Fruit fly (Drosophila melanogaster) whole organism, embryonic: ENCODE results near the gene SMC5.

Experiments
- Atf-2 ChIP-seq: fragments of 200-800 bp; sonication (Bioruptor generic); optimal IDR thresholded peaks from 2 replicates; lab custom pipeline; 2016; ENCODE audit warnings: missing biosample characterization, missing genetic modification characterization
- B-H1 ChIP-seq: fragments of 200-800 bp; sonication (Bioruptor generic); IDR thresholded peaks from 3 replicates; pipeline ENCODE4 v1.3.6; 2022; ENCODE audit warnings: missing biosample characterization, missing genetic modification characterization
- B-H2 ChIP-seq: fragments of 200-800 bp; sonication (Bioruptor generic); optimal IDR thresholded peaks from 2 replicates; lab custom pipeline; 2018; ENCODE audit warnings: missing biosample characterization, mild to moderate bottlenecking, missing genetic modification characterization
- BtbVII ChIP-seq: fragments of 200-800 bp; sonication (Bioruptor generic); optimal IDR thresholded peaks from 3 replicates; lab custom pipeline; 2017; ENCODE audit warnings: missing biosample characterization, mild to moderate bottlenecking, missing genetic modification characterization
- Bteb2 ChIP-seq: fragments of 200-800 bp; sonication (Bioruptor generic); optimal IDR thresholded peaks from 2 replicates; lab custom pipeline; 2016; ENCODE audit warnings: missing biosample characterization, missing genetic modification characterization
- CG10147 ChIP-seq: fragments of 200-800 bp; sonication (Bioruptor generic); optimal IDR thresholded peaks from 2 replicates; lab custom pipeline; 2019; ENCODE audit warnings: missing biosample characterization, mild to moderate bottlenecking, missing genetic modification characterization, moderate library complexity
- CG11504 ChIP-seq: fragments of 200-800 bp; sonication (Bioruptor generic); optimal IDR thresholded peaks from 3 replicates; lab custom pipeline; 2019; ENCODE audit warnings: missing biosample characterization, mild to moderate bottlenecking, missing genetic modification characterization, moderate library complexity
- CG12104 ChIP-seq: fragments of 200-800 bp; sonication (Bioruptor generic); optimal IDR thresholded peaks from 3 replicates; lab custom pipeline; 2016; ENCODE audit warnings: missing biosample characterization, missing genetic modification characterization
- CG12659 ChIP-seq: fragments of 200-800 bp; sonication (Bioruptor generic); optimal IDR thresholded peaks from 3 replicates; lab custom pipeline; 2017; ENCODE audit warnings: mild to moderate bottlenecking, missing biosample characterization, missing genetic modification reagents, missing genetic modification characterization
- CG12744 ChIP-seq: fragments of 200-800 bp; sonication (Bioruptor generic); optimal IDR thresholded peaks from 2 replicates; lab custom pipeline; 2016; ENCODE audit warnings: missing biosample characterization, missing genetic modification characterization
- CG13296 ChIP-seq: fragments of 200-800 bp; sonication (Bioruptor generic); optimal IDR thresholded peaks from 3 replicates; lab custom pipeline; 2018; ENCODE audit warnings: missing biosample characterization, mild to moderate bottlenecking, missing genetic modification characterization
- CG16779 ChIP-seq: fragments of 200-800 bp; sonication (Bioruptor generic); IDR thresholded peaks from 2 replicates; pipeline ENCODE4 v1.3.6; 2022; ENCODE audit warnings: missing biosample characterization, missing genetic modification characterization
- CG16863 ChIP-seq: fragments of 200-800 bp; sonication (Bioruptor generic); optimal IDR thresholded peaks from 3 replicates; lab custom pipeline; 2016; ENCODE audit warnings: missing biosample characterization, missing genetic modification characterization
- CG17186 ChIP-seq: fragments of 200-800 bp; sonication (Bioruptor generic); optimal IDR thresholded peaks from 3 replicates; lab custom pipeline; 2017; ENCODE audit warnings: missing biosample characterization, missing genetic modification reagents, missing genetic modification characterization
- CG2199 ChIP-seq: fragments of 200-800 bp; sonication (Bioruptor generic); IDR thresholded peaks from 3 replicates; pipeline ENCODE4 v1.3.6; 2022; ENCODE audit warnings: missing biosample characterization, missing genetic modification characterization
- CG2889 ChIP-seq: fragments of 200-800 bp; sonication (Bioruptor generic); IDR thresholded peaks from 3 replicates; pipeline ENCODE4 v1.3.6; 2022; ENCODE audit warnings: missing biosample characterization, missing genetic modification characterization
- CG31388 ChIP-seq: fragments of 200-800 bp; sonication (Bioruptor generic); optimal IDR thresholded peaks from 2 replicates; lab custom pipeline; 2016; ENCODE audit warnings: missing biosample characterization, missing genetic modification characterization
- CG32532 ChIP-seq: fragments of 200-800 bp; sonication (Bioruptor generic); IDR thresholded peaks from 2 replicates; pipeline ENCODE4 v1.3.6; 2022; ENCODE audit warnings: missing biosample characterization, missing genetic modification characterization
- CG3407 ChIP-seq: fragments of 200-800 bp; sonication (Bioruptor generic); optimal IDR thresholded peaks from 2 replicates; lab custom pipeline; 2018; ENCODE audit warnings: missing biosample characterization, mild to moderate bottlenecking, missing genetic modification characterization
- CG34376 ChIP-seq: fragments of 200-800 bp; sonication (Bioruptor generic); optimal IDR thresholded peaks from 2 replicates; lab custom pipeline; 2018; ENCODE audit warnings: missing biosample characterization, mild to moderate bottlenecking, missing genetic modification characterization
- CG3726 ChIP-seq: fragments of 200-800 bp; sonication (Bioruptor generic); IDR thresholded peaks from 3 replicates; pipeline ENCODE4, ENCODE4 v1.3.6; 2022; ENCODE audit warnings: missing biosample characterization, missing genetic modification characterization
- CG5953 ChIP-seq: fragments of 200-800 bp; sonication (Bioruptor generic); IDR thresholded peaks from 2 replicates; pipeline ENCODE4 v1.3.6; 2022; ENCODE audit warnings: missing biosample characterization, missing genetic modification characterization
- CG6272 ChIP-seq: fragments of 200-800 bp; sonication (Bioruptor generic); IDR thresholded peaks from 2 replicates; pipeline ENCODE4 v1.3.6; 2022; ENCODE audit warnings: missing biosample characterization, missing genetic modification characterization
- CG6791 ChIP-seq: fragments of 200-800 bp; sonication (Bioruptor generic); IDR thresholded peaks from 3 replicates; pipeline ENCODE4 v1.3.6; 2022; ENCODE audit warnings: missing biosample characterization, missing genetic modification characterization; ENCODE audit not compliant: partially characterized antibody
- CG8089 ChIP-seq: fragments of 200-800 bp; sonication (Bioruptor generic); optimal IDR thresholded peaks from 3 replicates; lab custom pipeline; 2016; ENCODE audit warnings: missing biosample characterization, missing genetic modification characterization
- D19A ChIP-seq: fragments of 200-800 bp; optimal IDR thresholded peaks from 3 replicates; lab custom pipeline; 2019; ENCODE audit warnings: missing biosample characterization, mild to moderate bottlenecking, missing genetic modification characterization, moderate library complexity
- D19B ChIP-seq: fragments of 200-800 bp; sonication (Bioruptor generic); optimal IDR thresholded peaks from 2 replicates; lab custom pipeline; 2017; ENCODE audit warnings: missing biosample characterization, mild to moderate bottlenecking, missing genetic modification characterization
- ERR ChIP-seq: fragments of 200-800 bp; sonication (Bioruptor generic); optimal IDR thresholded peaks from 2 replicates; lab custom pipeline; 2016; ENCODE audit warnings: missing biosample characterization, missing genetic modification characterization
- H15 ChIP-seq: fragments of 200-800 bp; sonication (Bioruptor generic); IDR thresholded peaks from 3 replicates; pipeline ENCODE4 v1.3.6; 2022; ENCODE audit warnings: missing biosample characterization, missing genetic modification characterization
- MTF-1 ChIP-seq: fragments of 200-800 bp; sonication (Bioruptor generic); optimal IDR thresholded peaks from 2 replicates; lab custom pipeline; 2018; ENCODE audit warnings: missing biosample characterization, mild to moderate bottlenecking, missing genetic modification characterization, borderline replicate concordance
- NfI ChIP-seq: fragments of 200-800 bp; sonication (Bioruptor generic); optimal IDR thresholded peaks from 3 replicates; lab custom pipeline; 2018; ENCODE audit warnings: missing biosample characterization, mild to moderate bottlenecking, missing genetic modification characterization, moderate library complexity
- Rfx ChIP-seq: fragments of 200-800 bp; sonication (Bioruptor generic); IDR thresholded peaks from 2 replicates; pipeline ENCODE4 v1.3.6; 2022; ENCODE audit warnings: missing biosample characterization, missing genetic modification characterization
- Sry-δ ChIP-seq: fragments of 200-800 bp; sonication (Bioruptor generic); optimal IDR thresholded peaks from 2 replicates; lab custom pipeline; 2016; ENCODE audit warnings: missing biosample characterization, missing genetic modification characterization
- Ssrp ChIP-seq: fragments of 200-800 bp; sonication (Bioruptor generic); optimal IDR thresholded peaks from 2 replicates; lab custom pipeline; 2018; ENCODE audit warnings: missing biosample characterization, mild to moderate bottlenecking, missing genetic modification characterization, moderate library complexity
- bcd ChIP-seq: fragments of 200-800 bp; sonication (Bioruptor generic); optimal IDR thresholded peaks from 2 replicates; lab custom pipeline; 2017; ENCODE audit warnings: missing biosample characterization, mild to moderate bottlenecking, missing genetic modification characterization
- chif ChIP-seq, 2 experiments: fragments of 200-800 bp; sonication (Bioruptor generic); optimal IDR thresholded peaks; 3 replicates each; lab custom pipeline; 2016; ENCODE audit warnings: missing biosample characterization in 2 of 2, missing genetic modification characterization in 2 of 2
- chinmo ChIP-seq: fragments of 200-800 bp; sonication (Bioruptor generic); IDR thresholded peaks from 4 replicates; pipeline ENCODE4 v1.3.6; 2022; ENCODE audit warnings: missing biosample characterization, missing genetic modification characterization; ENCODE audit not compliant: partially characterized antibody
- croc ChIP-seq: fragments of 200-800 bp; sonication (Bioruptor generic); conservative IDR thresholded peaks from 3 replicates; pipeline ENCODE4 v1.3.6; 2022; ENCODE audit warnings: missing biosample characterization, missing genetic modification characterization
- fd3F ChIP-seq: fragments of 200-800 bp; sonication (Bioruptor generic); optimal IDR thresholded peaks from 2 replicates; lab custom pipeline; 2018; ENCODE audit warnings: missing biosample characterization, mild to moderate bottlenecking, missing genetic modification characterization, moderate library complexity
- gt ChIP-seq: fragments of 200-800 bp; sonication (Bioruptor generic); IDR thresholded peaks from 2 replicates; pipeline ENCODE4 v1.3.6; 2022; ENCODE audit warnings: missing biosample characterization, missing genetic modification characterization
- her ChIP-seq: fragments of 200-800 bp; sonication (Bioruptor generic); optimal IDR thresholded peaks from 2 replicates; lab custom pipeline; 2016; ENCODE audit warnings: missing biosample characterization, missing genetic modification characterization
- lov ChIP-seq, 2 experiments: fragments of 200-800 bp in 1 of 2; fragments of >200 bp in 1 of 2; sonication (Bioruptor generic) in 1 of 2; IDR thresholded peaks in 1 of 2; optimal IDR thresholded peaks in 1 of 2; 2 replicates in 1 of 2; 3 replicates in 1 of 2; pipeline versions ENCODE4 v1.3.6 to Lab custom; 2017 to 2022; ENCODE audit warnings: missing biosample characterization in 1 of 2, missing genetic modification characterization in 1 of 2
- peb ChIP-seq: fragments of 200-800 bp; sonication (Bioruptor generic); IDR thresholded peaks from 2 replicates; pipeline ENCODE4 v1.3.6; 2022; ENCODE audit warnings: missing biosample characterization, missing genetic modification characterization
- pros ChIP-seq: fragments of 200-800 bp; sonication (Bioruptor generic); optimal IDR thresholded peaks from 3 replicates; lab custom pipeline; 2019; ENCODE audit warnings: missing biosample characterization, mild to moderate bottlenecking, missing genetic modification characterization, moderate library complexity
- so ChIP-seq: fragments of 200-800 bp; sonication (Bioruptor generic); IDR thresholded peaks from 3 replicates; pipeline ENCODE4 v1.3.6; 2022; ENCODE audit warnings: missing biosample characterization, missing genetic modification characterization
- tgo ChIP-seq: fragments of 200-800 bp; sonication (Bioruptor generic); IDR thresholded peaks from 3 replicates; pipeline ENCODE4 v1.3.6; 2022; ENCODE audit warnings: missing biosample characterization, missing genetic modification characterization
- ttk ChIP-seq: fragments of 200-800 bp; sonication (Bioruptor generic); IDR thresholded peaks from 2 replicates; pipeline ENCODE4 v2.1.2; 2022; ENCODE audit warnings: missing biosample characterization, missing genetic modification characterization
- zf30C ChIP-seq: fragments of 200-800 bp; sonication (Bioruptor generic); optimal IDR thresholded peaks from 3 replicates; lab custom pipeline; 2018; ENCODE audit warnings: missing biosample characterization, mild to moderate bottlenecking, missing genetic modification characterization

The SMC5 gene

dm6 chr3L:21539245-21540196, 29.5 kb upstream of the SMC5 start, which contains the start of the genes COX8 and VhaM9.7-b (continued):
- TF ChIP-seq ttk (GFP tag; lab: Robert Waterston, UW) (no peak), Ssrp (peak; percentile 71), CG2199 (GFP tag; lab: Robert Waterston, UW) (peak; percentile 57; the same call in 1 of the 3 replicates), Rfx (GFP tag; lab: Robert Waterston, UW) (peak; percentile 74), CG10147 (GFP tag; lab: Kevin White, UChicago) (no peak), CG17186 (no peak), CG3407 (no peak), lov (optimal IDR thresholded peaks at IDR 0.05; lab: Kevin White, UChicago) (no peak), lov (GFP tag; IDR thresholded peaks at IDR 0.05; lab: Robert Waterston, UW) (0 out of 3 replicates have a peak, but pooled peaks have one; percentile 8), CG13296 (GFP tag; lab: Kevin White, UChicago) (peak; percentile 23), zf30C (no peak), CG2889 (0 out of 3 replicates have a peak, but pooled peaks have one; percentile 22), tgo (peak; percentile 58; the same call in 2 of the 3 replicates), chinmo (GFP tag; lab: Robert Waterston, UW) (0 out of 4 replicates have a peak, but pooled peaks have one; percentile 63), CG12104 (GFP tag; lab: Kevin White, UChicago) (peak; percentile 41), CG31388 (GFP tag; lab: Kevin White, UChicago) (peak; percentile 30), pros (GFP tag; lab: Kevin White, UChicago) (no peak), H15 (GFP tag; lab: Robert Waterston, UW) (no peak), croc (0 out of 3 replicates have a peak, but pooled peaks have one; percentile 15), CG6791 (GFP tag; lab: Robert Waterston, UW) (peak; percentile 69), CG16779 (GFP tag; lab: Robert Waterston, UW) (peak; percentile 48; the same call in 1 of the 2 replicates), CG12744 (GFP tag; lab: Kevin White, UChicago) (no peak), bcd (GFP tag; lab: Kevin White, UChicago) (no peak), CG11504 (tag; lab: Kevin White, UChicago) (no peak), D19A (tag; lab: Kevin White, UChicago) (no peak), peb (no peak), CG16863 (GFP tag; lab: Kevin White, UChicago) (peak; percentile 40), CG12659 (GFP tag; lab: Kevin White, UChicago) (peak; percentile 79), chif (GFP tag; optimal IDR thresholded peaks at IDR 0.05; lab: Kevin White, UChicago) (peak; percentile 50 to 51), CG8089 (peak; percentile 35), CG6272 (GFP tag; lab: Robert Waterston, UW) (no peak; the same call in 1 of the 2 replicates), CG34376 (GFP tag; lab: Kevin White, UChicago) (peak; percentile 27), Sry-δ (GFP tag; lab: Kevin White, UChicago) (peak; percentile 93), Atf-2 (peak; percentile 43), CG32532 (peak; percentile 70; the same call in 1 of the 2 replicates), fd3F (GFP tag; lab: Kevin White, UChicago) (peak; percentile 32), CG5953 (no peak), NfI (GFP tag; lab: Kevin White, UChicago) (peak; percentile 65), B-H1 (no peak), her (GFP tag; lab: Kevin White, UChicago) (no peak), MTF-1 (no peak), so (no peak), Bteb2 (GFP tag; lab: Kevin White, UChicago) (no peak), D19B (GFP tag; lab: Kevin White, UChicago) (peak; percentile 21), CG3726 (GFP tag; lab: Robert Waterston, UW) (no peak), gt (GFP tag; lab: Robert Waterston, UW) (no peak), BtbVII (GFP tag; lab: Kevin White, UChicago) (no peak), ERR (GFP tag; lab: Kevin White, UChicago) (no peak), B-H2 (GFP tag; lab: Kevin White, UChicago) (peak; percentile 67)
